Worm (Caenorhabditis elegans) whole organism, late embryonic: ENCODE results near the gene W01A11.7.

Experiments used
- C08G9.2 ChIP-seq: sonication (generic microtip); optimal IDR thresholded peaks from 2 replicates; lab custom pipeline; 2016; ENCODE audit warnings: mild to moderate bottlenecking, missing genetic modification characterization, moderate library complexity, missing compliant biosample characterization
- C38D4.7 ChIP-seq: fragments of 200-800 bp; sonication (Bioruptor generic); optimal IDR thresholded peaks from 2 replicates; lab custom pipeline; 2018; ENCODE audit warnings: mild to moderate bottlenecking, missing genetic modification characterization, moderate library complexity, missing compliant biosample characterization
- ahr-1 ChIP-seq: sonication (generic microtip); optimal IDR thresholded peaks from 2 replicates; lab custom pipeline; 2016; ENCODE audit warnings: missing genetic modification characterization, missing compliant biosample characterization
- ama-1 ChIP-seq: fragments of 150-350 bp; optimal IDR thresholded peaks from 2 replicates; lab custom pipeline; 2014
- gmeb-2 ChIP-seq: sonication (generic microtip); optimal IDR thresholded peaks from 2 replicates; lab custom pipeline; 2016; ENCODE audit warnings: missing genetic modification characterization, inconsistent platforms, missing compliant biosample characterization
- hlh-30 ChIP-seq: sonication (generic microtip); optimal IDR thresholded peaks from 2 replicates; lab custom pipeline; 2017; ENCODE audit warnings: antibody characterized with exemption, missing genetic modification characterization, missing compliant biosample characterization; ENCODE audit not compliant: insufficient read depth
- hlh-8 ChIP-seq: sonication (generic microtip); optimal IDR thresholded peaks from 2 replicates; lab custom pipeline; 2016; ENCODE audit warnings: missing genotype, missing genetic modification characterization, missing compliant biosample characterization
- pqm-1 ChIP-seq: sonication (generic microtip); optimal IDR thresholded peaks from 2 replicates; lab custom pipeline; 2016; ENCODE audit warnings: missing genetic modification characterization, missing compliant biosample characterization
- tbx-2 ChIP-seq: sonication (generic microtip); optimal IDR thresholded peaks from 2 replicates; lab custom pipeline; 2016; ENCODE audit warnings: missing genetic modification characterization, missing compliant biosample characterization

DNA sequence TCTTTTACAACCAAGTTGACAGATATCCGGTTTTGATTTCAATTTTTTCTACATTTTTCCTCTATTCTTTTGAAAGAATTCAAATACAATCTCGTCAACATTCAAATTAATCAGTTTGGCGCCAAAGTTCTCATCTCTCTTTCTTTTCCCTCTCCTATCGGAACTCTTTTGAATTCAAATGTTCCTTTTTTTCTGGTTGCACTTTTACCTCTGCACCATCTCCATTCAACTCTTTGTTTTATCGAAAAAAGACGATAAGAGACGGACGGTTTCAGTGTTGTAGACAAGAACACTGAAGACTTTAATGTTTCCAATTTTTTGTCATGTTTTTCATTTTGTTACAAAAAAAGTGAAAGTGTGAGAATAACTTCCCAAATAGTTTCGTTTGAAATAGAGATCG lies 29.2 kb downstream of the W01A11.7 start:
- TF ChIP-seq C08G9.2 (tag; lab: Kevin White, UChicago) (no peak), gmeb-2 (tag; lab: Kevin White, UChicago) (no peak), ahr-1 (no peak), C38D4.7 (GFP tag; lab: Kevin White, UChicago) (no peak), ama-1 (no peak), hlh-8 (tag; lab: Kevin White, UChicago) (no peak), pqm-1 (tag; lab: Kevin White, UChicago) (no peak), tbx-2 (tag; lab: Kevin White, UChicago) (no peak), hlh-30 (tag; lab: Kevin White, UChicago) (no peak)
